Worm (Caenorhabditis elegans) whole organism, L3 larva: ENCODE results near the gene Y53F4B.1.

Experiments
- ceh-16 ChIP-seq: sonication (generic microtip); optimal IDR thresholded peaks from 2 replicates; lab custom pipeline; 2017; ENCODE audit warnings: missing biosample characterization, missing genetic modification characterization
- elt-2 ChIP-seq: sonication (generic microtip); optimal IDR thresholded peaks from 2 replicates; lab custom pipeline; 2016; ENCODE audit warnings: missing genetic modification reagents, mild to moderate bottlenecking, missing genetic modification characterization, missing compliant biosample characterization
- elt-3 ChIP-seq, 3 experiments: fragments of 150-350 bp in 1 of 3; sonication (generic microtip) in 2 of 3; optimal IDR thresholded peaks; 2 replicates in 2 of 3; 4 replicates in 1 of 3; lab custom pipeline; 2014 to 2017; ENCODE audit warnings: missing biosample characterization in 3 of 3, missing genetic modification characterization in 3 of 3
- fkh-10 ChIP-seq: sonication (generic microtip); optimal IDR thresholded peaks from 2 replicates; lab custom pipeline; 2017; ENCODE audit warnings: missing biosample characterization, missing genetic modification reagents, missing genetic modification characterization
- nhr-28 ChIP-seq: fragments of 150-350 bp; optimal IDR thresholded peaks from 2 replicates; lab custom pipeline; 2014; ENCODE audit warnings: missing biosample characterization, missing genetic modification characterization
- nhr-43 ChIP-seq: sonication (generic microtip); optimal IDR thresholded peaks from 2 replicates; lab custom pipeline; 2016; ENCODE audit warnings: mild to moderate bottlenecking, missing genetic modification characterization, missing compliant biosample characterization; ENCODE audit not compliant: poor library complexity, severe bottlenecking
- nhr-76 ChIP-seq: fragments of 150-350 bp; sonication (generic microtip); optimal IDR thresholded peaks from 5 replicates; lab custom pipeline; 2014; ENCODE audit warnings: missing biosample characterization, missing genetic modification characterization
- snpc-4 ChIP-seq: fragments of 150-350 bp; optimal IDR thresholded peaks from 2 replicates; lab custom pipeline; 2014; ENCODE audit warnings: missing biosample characterization, missing genetic modification characterization
- tbx-2 ChIP-seq: sonication (generic microtip); optimal IDR thresholded peaks from 2 replicates; lab custom pipeline; 2016; ENCODE audit warnings: mild to moderate bottlenecking, missing genetic modification characterization, missing compliant biosample characterization
- zag-1 ChIP-seq: fragments of 150-350 bp; optimal IDR thresholded peaks from 2 replicates; lab custom pipeline; 2014; ENCODE audit warnings: missing biosample characterization, missing genetic modification characterization
- ztf-11 ChIP-seq: fragments of 150-350 bp; optimal IDR thresholded peaks from 2 replicates; lab custom pipeline; 2014; ENCODE audit warnings: missing biosample characterization, missing genetic modification characterization
- ztf-4 ChIP-seq: fragments of 150-350 bp; optimal IDR thresholded peaks from 2 replicates; lab custom pipeline; 2014; ENCODE audit warnings: missing biosample characterization, missing genetic modification characterization

ce11 chrII:14964877-14965276 is 6.9 kb upstream of the Y53F4B.1 start:
- TF ChIP-seq nhr-76 (tag; lab: Kevin White, UChicago) (no peak), nhr-43 (tag; lab: Kevin White, UChicago) (no peak), fkh-10 (GFP tag; lab: Kevin White, UChicago) (no peak), elt-3 (tag; optimal IDR thresholded peaks at IDR 0.05; lab: Kevin White, UChicago) (no peak), elt-2 (tag; lab: Kevin White, UChicago) (peak; percentile 88), ceh-16 (tag; lab: Kevin White, UChicago) (no peak), nhr-28 (no peak), ztf-11 (no peak), zag-1 (no peak), tbx-2 (tag; lab: Kevin White, UChicago) (no peak), ztf-4 (no peak), snpc-4 (tag; lab: Kevin White, UChicago) (no peak)
